Fruit fly (Drosophila melanogaster): ENCODE data around the gene CG2260.

The CG2260 gene

dm6 chrX:8113386-8114279, 7.3 kb downstream of the CG2260 start (continued):
- peak; percentile 82 for TF ChIP-seq Fer3 (tag; optimal IDR thresholded peaks at IDR 0.05)
- no peak for TF ChIP-seq ATbp (GFP tag; optimal IDR thresholded peaks at IDR 0.05)
- peak; percentile 63 for TF ChIP-seq her (GFP tag; optimal IDR thresholded peaks at IDR 0.05)
- peak; percentile 85 for TF ChIP-seq row (GFP tag; IDR thresholded peaks at IDR 0.05)
- no peak for TF ChIP-seq hth (optimal IDR thresholded peaks at IDR 0.05)
- no peak for TF ChIP-seq ftz-f1 (GFP tag; optimal IDR thresholded peaks at IDR 0.05)
- peak; percentile 91 for TF ChIP-seq CG12769 (tag; optimal IDR thresholded peaks at IDR 0.05)
- TF ChIP-seq disco-r (GFP tag; optimal IDR thresholded peaks at IDR 0.05), result peak; percentile 4
- TF ChIP-seq caup (GFP tag; optimal IDR thresholded peaks at IDR 0.05; ENCODE audit: severe bottlenecking), result peak; percentile 67
- no peak for TF ChIP-seq mirr (GFP tag; optimal IDR thresholded peaks at IDR 0.05)
- TF ChIP-seq sim (GFP tag; IDR thresholded peaks at IDR 0.05), result no peak
- TF ChIP-seq unpg (GFP tag; optimal IDR thresholded peaks at IDR 0.05), result peak; percentile 75
- peak; percentile 72 for TF ChIP-seq Poxn (GFP tag; IDR thresholded peaks at IDR 0.05)
- no peak for TF ChIP-seq ac (GFP tag; optimal IDR thresholded peaks at IDR 0.05)
- TF ChIP-seq ken (GFP tag; IDR thresholded peaks at IDR 0.05), result 0 out of 3 replicates have a peak, but pooled peaks have one; percentile 25
- TF ChIP-seq gsb (GFP tag; IDR thresholded peaks at IDR 0.05), result peak; percentile 58; the same call in 1 of the 2 replicates
- TF ChIP-seq CG11504 (tag; optimal IDR thresholded peaks at IDR 0.05), result peak; percentile 62
- no peak for TF ChIP-seq ssp (GFP tag; IDR thresholded peaks at IDR 0.05)
- no peak for TF ChIP-seq danr (GFP tag; IDR thresholded peaks at IDR 0.05)
- no peak for TF ChIP-seq Awh (GFP tag; IDR thresholded peaks at IDR 0.05)
- TF ChIP-seq Usf (GFP tag; optimal IDR thresholded peaks at IDR 0.05), result peak; percentile 8
- no peak for TF ChIP-seq dmrt11E (tag; optimal IDR thresholded peaks at IDR 0.05)
- no peak for TF ChIP-seq Mad (GFP tag; optimal IDR thresholded peaks at IDR 0.05)
- TF ChIP-seq cato (GFP tag; optimal IDR thresholded peaks at IDR 0.05; ENCODE audit: borderline replicate concordance), result no peak
- TF ChIP-seq CG9817 (tag; optimal IDR thresholded peaks at IDR 0.05), result peak; percentile 71
- peak; percentile 75 for TF ChIP-seq CG14441 (GFP tag; IDR thresholded peaks at IDR 0.05)
- TF ChIP-seq CG8359 (GFP tag; optimal IDR thresholded peaks at IDR 0.05; ENCODE audit: borderline replicate concordance), result no peak
- TF ChIP-seq bigmax (GFP tag; optimal IDR thresholded peaks at IDR 0.05), result no peak
- TF ChIP-seq Adf1 (GFP tag; IDR thresholded peaks at IDR 0.05), result peak; percentile 39; the same call in 1 of the 2 replicates
- no peak for TF ChIP-seq CG4360 (GFP tag; IDR thresholded peaks at IDR 0.05)
- TF ChIP-seq CG10979 (tag; optimal IDR thresholded peaks at IDR 0.05), result no peak
- peak; percentile 59 for TF ChIP-seq CG17359 (tag; optimal IDR thresholded peaks at IDR 0.05)
- TF ChIP-seq HLHmδ (GFP tag; optimal IDR thresholded peaks at IDR 0.05), result no peak
- TF ChIP-seq esg (GFP tag; conservative IDR thresholded peaks at IDR 0.05), result peak; percentile 42
- peak; percentile 37 for TF ChIP-seq Hmx (GFP tag; optimal IDR thresholded peaks at IDR 0.05)
- TF ChIP-seq lilli (GFP tag; optimal IDR thresholded peaks at IDR 0.05), result peak; percentile 73
- peak; percentile 23 for TF ChIP-seq Chrac-16 (GFP tag; optimal IDR thresholded peaks at IDR 0.05)
- TF ChIP-seq dan (GFP tag; IDR thresholded peaks at IDR 0.05), result no peak
- TF ChIP-seq CG8281 (tag; optimal IDR thresholded peaks at IDR 0.05), result no peak
- TF ChIP-seq fru (optimal IDR thresholded peaks at IDR 0.05), result no peak
- no peak for TF ChIP-seq insv (GFP tag; optimal IDR thresholded peaks at IDR 0.05)
- peak; percentile 47 for TF ChIP-seq Xbp1 (GFP tag; optimal IDR thresholded peaks at IDR 0.05)
- peak; percentile 43 for TF ChIP-seq eyg (GFP tag; optimal IDR thresholded peaks at IDR 0.05)
- TF ChIP-seq pan (optimal IDR thresholded peaks at IDR 0.05), result no peak
- peak in 1 of 2 experiments; percentile 68 for TF ChIP-seq pan (GFP tag; optimal IDR thresholded peaks at IDR 0.05 in 1 of 2, IDR thresholded peaks at IDR 0.05 in 1 of 2)
- no peak for TF ChIP-seq Atf-2 (GFP tag; optimal IDR thresholded peaks at IDR 0.05)
- TF ChIP-seq crol (GFP tag; IDR thresholded peaks at IDR 0.05), result no peak
- peak; percentile 44 for TF ChIP-seq CG12391 (tag; optimal IDR thresholded peaks at IDR 0.05)
- peak; percentile 63 for TF ChIP-seq CG1792 (GFP tag; optimal IDR thresholded peaks at IDR 0.05)
- TF ChIP-seq Mes4 (GFP tag; optimal IDR thresholded peaks at IDR 0.05), result no peak

Data from whole organism, embryonic.